In the genomic region with DNA sequence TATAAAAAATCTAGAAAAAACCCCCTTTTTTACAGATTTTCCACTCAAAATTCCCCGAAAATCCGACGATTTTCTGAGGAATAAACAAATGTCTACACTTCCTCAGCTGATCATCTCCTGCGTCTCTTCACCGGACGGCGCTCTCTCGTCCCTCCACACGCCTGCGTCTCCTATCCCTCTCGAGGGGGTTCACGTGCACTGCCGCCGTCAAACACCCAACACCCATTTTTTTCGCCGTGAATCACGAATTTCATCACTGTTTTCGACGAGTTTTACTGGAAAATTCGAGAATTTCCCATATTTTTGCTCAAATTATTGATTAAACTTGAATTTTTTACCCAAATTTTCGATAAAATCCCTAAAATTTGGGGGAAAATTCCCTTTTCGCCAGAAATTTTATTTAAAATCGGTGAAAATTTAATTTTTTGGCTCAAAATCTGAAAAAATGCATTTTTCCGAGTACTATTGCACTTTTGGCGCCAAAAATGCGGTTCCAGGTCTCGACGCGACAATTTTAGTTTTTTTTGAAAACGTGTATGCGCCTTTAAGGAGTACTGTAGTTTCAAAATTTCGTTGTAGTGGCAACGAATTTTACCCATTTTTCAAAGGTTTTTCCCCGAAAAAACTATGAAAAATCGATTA, we compare ENCODE assay signal across 7 worm cellular contexts.
TF ChIP-seq lines count a peak whose summit lies in the region.

No protein-coding gene starts in this region.

TF ChIP-seq in whole organism, L1 larva, 84 proteins besides CTCF, POLR2A, EP300 and RAD21 (continues in another document):
- TF ChIP-seq nhr-237 (tag; optimal IDR thresholded peaks at IDR 0.05; lab: Kevin White, UChicago) (no peak), lin-15B (tag; optimal IDR thresholded peaks at IDR 0.05; lab: Kevin White, UChicago) (no peak), unc-86 (tag; optimal IDR thresholded peaks at IDR 0.05; lab: Kevin White, UChicago) (peak; percentile 34), xbp-1 (tag; optimal IDR thresholded peaks at IDR 0.05; lab: Kevin White, UChicago) (peak; percentile 51), unc-98 (GFP tag; IDR thresholded peaks at IDR 0.05; lab: Robert Waterston, UW) (0 out of 2 replicates have a peak, but pooled peaks have one; percentile 34), dpl-1 (GFP tag; optimal IDR thresholded peaks at IDR 0.05; lab: Kevin White, UChicago) (peak; percentile 22 to 52 (median 44)), swsn-7 (tag; optimal IDR thresholded peaks at IDR 0.05; lab: Kevin White, UChicago) (peak; percentile 67), vab-15 (tag; optimal IDR thresholded peaks at IDR 0.05; lab: Kevin White, UChicago) (no peak), sup-37 (GFP tag; optimal IDR thresholded peaks at IDR 0.05; lab: Kevin White, UChicago) (no peak), C04F5.9 (tag; optimal IDR thresholded peaks at IDR 0.05; lab: Kevin White, UChicago) (peak; percentile 13), jun-1 (tag; optimal IDR thresholded peaks at IDR 0.05; lab: Kevin White, UChicago) (peak; percentile 49)

TF ChIP-seq in whole organism, L2 larva, 48 proteins besides CTCF, POLR2A, EP300 and RAD21 (continues in another document):
- peak; percentile 80 for TF ChIP-seq C34F6.9 (tag; optimal IDR thresholded peaks at IDR 0.05; lab: Kevin White, UChicago)
- peak; percentile 7 for TF ChIP-seq F13H6.1 (tag; optimal IDR thresholded peaks at IDR 0.05; lab: Kevin White, UChicago)
- TF ChIP-seq nhr-77 (tag; optimal IDR thresholded peaks at IDR 0.05; lab: Kevin White, UChicago), result no peak
- TF ChIP-seq nhr-237 (tag; optimal IDR thresholded peaks at IDR 0.05; lab: Kevin White, UChicago), result no peak
- no peak for TF ChIP-seq ZK546.5 (tag; optimal IDR thresholded peaks at IDR 0.05; lab: Kevin White, UChicago)
- TF ChIP-seq lin-11 (tag; optimal IDR thresholded peaks at IDR 0.05; lab: Kevin White, UChicago), result peak; percentile 6
- TF ChIP-seq nhr-12 (tag; optimal IDR thresholded peaks at IDR 0.05; lab: Kevin White, UChicago), result no peak
- peak; percentile 27 for TF ChIP-seq gmeb-1 (tag; optimal IDR thresholded peaks at IDR 0.05; lab: Kevin White, UChicago)
- TF ChIP-seq sma-9 (GFP tag; optimal IDR thresholded peaks at IDR 0.05; lab: Kevin White, UChicago), result peak; percentile 52
- no peak for TF ChIP-seq sma-9 (tag; optimal IDR thresholded peaks at IDR 0.05; lab: Kevin White, UChicago)
- TF ChIP-seq fos-1 (tag; optimal IDR thresholded peaks at IDR 0.05; lab: Kevin White, UChicago), result peak; percentile 61
- no peak for TF ChIP-seq blmp-1 (tag; optimal IDR thresholded peaks at IDR 0.05; lab: Kevin White, UChicago; ENCODE audit: insufficient read depth)

TF ChIP-seq in whole organism, L3 larva, 47 proteins besides CTCF, POLR2A, EP300 and RAD21 (continues in another document):
- TF ChIP-seq skn-1 (tag; optimal IDR thresholded peaks at IDR 0.05; lab: Kevin White, UChicago) (no peak), nhr-25 (tag; optimal IDR thresholded peaks at IDR 0.05; lab: Kevin White, UChicago) (no peak), mdl-1 (tag; optimal IDR thresholded peaks at IDR 0.05; lab: Kevin White, UChicago) (peak; percentile 68), ZK546.5 (tag; optimal IDR thresholded peaks at IDR 0.05; lab: Kevin White, UChicago) (no peak), pha-4 (tag; optimal IDR thresholded peaks at IDR 0.05; lab: Kevin White, UChicago) (peak; percentile 57), jun-1 (tag; optimal IDR thresholded peaks at IDR 0.05; lab: Kevin White, UChicago) (peak; percentile 5), eor-1 (tag; optimal IDR thresholded peaks at IDR 0.05; lab: Kevin White, UChicago) (no peak), ceh-82 (tag; optimal IDR thresholded peaks at IDR 0.05; lab: Kevin White, UChicago) (no peak), pqm-1 (tag; optimal IDR thresholded peaks at IDR 0.05; lab: Kevin White, UChicago) (no peak), elt-2 (tag; optimal IDR thresholded peaks at IDR 0.05; lab: Kevin White, UChicago) (peak; percentile 36), fkh-2 (tag; optimal IDR thresholded peaks at IDR 0.05; lab: Kevin White, UChicago) (no peak), nhr-12 (tag; optimal IDR thresholded peaks at IDR 0.05; lab: Kevin White, UChicago) (no peak), nhr-67 (tag; optimal IDR thresholded peaks at IDR 0.05; lab: Kevin White, UChicago) (no peak)

TF ChIP-seq in whole organism, L4 larva, 104 proteins besides CTCF, POLR2A, EP300 and RAD21 (continues in another document):
- no peak; the same call in 1 of the 2 replicates for TF ChIP-seq mxl-2 (GFP tag; conservative IDR thresholded peaks at IDR 0.05; lab: Robert Waterston, UW)
- TF ChIP-seq zag-1 (tag; optimal IDR thresholded peaks at IDR 0.05; lab: Kevin White, UChicago), result no peak
- TF ChIP-seq ZK337.2 (GFP tag; IDR thresholded peaks at IDR 0.05; lab: Robert Waterston, UW), result no peak
- no peak for TF ChIP-seq snpc-1.2 (GFP tag; IDR thresholded peaks at IDR 0.05; lab: Robert Waterston, UW)
- no peak for TF ChIP-seq attf-4 (tag; optimal IDR thresholded peaks at IDR 0.05; lab: Kevin White, UChicago)
- TF ChIP-seq nhr-28 (tag; optimal IDR thresholded peaks at IDR 0.05; lab: Kevin White, UChicago), result peak; percentile 14
- TF ChIP-seq nhr-77 (tag; optimal IDR thresholded peaks at IDR 0.05; lab: Kevin White, UChicago), result no peak
- TF ChIP-seq cey-2 (tag; optimal IDR thresholded peaks at IDR 0.05; lab: Kevin White, UChicago; ENCODE audit: borderline replicate concordance, insufficient read depth), result no peak
- TF ChIP-seq nhr-42 (GFP tag; IDR thresholded peaks at IDR 0.05; lab: Robert Waterston, UW), result no peak
- no peak for TF ChIP-seq ztf-7 (tag; optimal IDR thresholded peaks at IDR 0.05; lab: Kevin White, UChicago)
- no peak for TF ChIP-seq madf-5 (GFP tag; IDR thresholded peaks at IDR 0.05; lab: Robert Waterston, UW)
- TF ChIP-seq arid-1 (GFP tag; conservative IDR thresholded peaks at IDR 0.05; lab: Robert Waterston, UW), result peak; percentile 67; the same call in 1 of the 2 replicates
- TF ChIP-seq mxl-3 (GFP tag; optimal IDR thresholded peaks at IDR 0.05; lab: Kevin White, UChicago), result peak; percentile 54

TF ChIP-seq in whole organism, late embryonic, 69 proteins besides CTCF, POLR2A, EP300 and RAD21:
- peak; percentile 44 for TF ChIP-seq unc-55 (GFP tag; optimal IDR thresholded peaks at IDR 0.05; lab: Kevin White, UChicago)
- no peak for TF ChIP-seq gmeb-2 (tag; optimal IDR thresholded peaks at IDR 0.05; lab: Kevin White, UChicago)
- no peak for TF ChIP-seq ref-2 (tag; optimal IDR thresholded peaks at IDR 0.05; lab: Kevin White, UChicago)
- TF ChIP-seq hlh-30 (tag; optimal IDR thresholded peaks at IDR 0.05; lab: Kevin White, UChicago; ENCODE audit: insufficient read depth), result peak; percentile 89
- TF ChIP-seq elt-2 (tag; optimal IDR thresholded peaks at IDR 0.05; lab: Kevin White, UChicago), result no peak
- TF ChIP-seq nfya-1 (tag; optimal IDR thresholded peaks at IDR 0.05; lab: Kevin White, UChicago), result peak; percentile 9

TF ChIP-seq in whole organism, mixed stage, embryonic, 35 proteins besides CTCF, POLR2A, EP300 and RAD21:
- TF ChIP-seq pha-4 (tag; optimal IDR thresholded peaks at IDR 0.05; lab: Kevin White, UChicago), result peak; percentile 22
- no peak for TF ChIP-seq M03D4.4 (tag; optimal IDR thresholded peaks at IDR 0.05; lab: Kevin White, UChicago)

TF ChIP-seq in whole organism, young adult, 124 proteins besides CTCF, POLR2A, EP300 and RAD21 (continues in another document):
- no peak for TF ChIP-seq bed-2 (GFP tag; IDR thresholded peaks at IDR 0.05; lab: Robert Waterston, UW)
- peak in 1 of 3 experiments; percentile 31 for TF ChIP-seq lin-35 (GFP tag; optimal IDR thresholded peaks at IDR 0.05; lab: Kevin White, UChicago)
- TF ChIP-seq nfya-1 (tag; optimal IDR thresholded peaks at IDR 0.05; lab: Kevin White, UChicago; ENCODE audit: borderline replicate concordance, insufficient read depth), result no peak
- peak; percentile 74 for TF ChIP-seq attf-5 (GFP tag; optimal IDR thresholded peaks at IDR 0.05; lab: Kevin White, UChicago)
- TF ChIP-seq madf-3 (GFP tag; IDR thresholded peaks at IDR 0.05; lab: Robert Waterston, UW), result no peak; the same call in none of the 2 replicates
- no peak for TF ChIP-seq ztf-3 (GFP tag; optimal IDR thresholded peaks at IDR 0.05; lab: Kevin White, UChicago)
- TF ChIP-seq B0261.1 (tag; optimal IDR thresholded peaks at IDR 0.05; lab: Kevin White, UChicago), result peak; percentile 9
- peak; percentile 85 for TF ChIP-seq madf-8 (GFP tag; conservative IDR thresholded peaks at IDR 0.05; lab: Robert Waterston, UW)
- peak; percentile 46 for TF ChIP-seq ceh-27 (GFP tag; optimal IDR thresholded peaks at IDR 0.05; lab: Kevin White, UChicago)
- TF ChIP-seq rpc-1 (optimal IDR thresholded peaks at IDR 0.05; lab: Kevin White, UChicago), result no peak
- no peak for TF ChIP-seq rpc-1 (tag; optimal IDR thresholded peaks at IDR 0.05; lab: Kevin White, UChicago)
- TF ChIP-seq T07F8.4 (tag; optimal IDR thresholded peaks at IDR 0.05; lab: Kevin White, UChicago), result no peak
- peak; percentile 3 for TF ChIP-seq nhr-80 (tag; optimal IDR thresholded peaks at IDR 0.05; lab: Kevin White, UChicago)
- no peak; the same call in 1 of the 2 replicates for TF ChIP-seq nfyb-1 (GFP tag; IDR thresholded peaks at IDR 0.05; lab: Robert Waterston, UW)
- peak; percentile 89 for TF ChIP-seq F33H1.4 (GFP tag; IDR thresholded peaks at IDR 0.05; lab: Robert Waterston, UW)
- TF ChIP-seq nhr-120 (GFP tag; IDR thresholded peaks at IDR 0.05; lab: Robert Waterston, UW), result no peak
- TF ChIP-seq ama-1 (optimal IDR thresholded peaks at IDR 0.05; lab: Kevin White, UChicago), result no peak
- TF ChIP-seq ama-1 (GFP tag; optimal IDR thresholded peaks at IDR 0.05; lab: Kevin White, UChicago), result no peak
- peak; percentile 89 for TF ChIP-seq hsf-1 (GFP tag; IDR thresholded peaks at IDR 0.05; lab: Robert Waterston, UW)
- peak; percentile 40 for TF ChIP-seq lin-40 (tag; optimal IDR thresholded peaks at IDR 0.05; lab: Kevin White, UChicago)
- no peak for TF ChIP-seq let-526 (GFP tag; IDR thresholded peaks at IDR 0.05; lab: Robert Waterston, UW)
- TF ChIP-seq atf-7 (tag; optimal IDR thresholded peaks at IDR 0.05; lab: Kevin White, UChicago), result peak; percentile 70
- TF ChIP-seq dpff-1 (tag; optimal IDR thresholded peaks at IDR 0.05; lab: Kevin White, UChicago), result no peak
- peak; percentile 73 for TF ChIP-seq hrde-1 (tag; optimal IDR thresholded peaks at IDR 0.05; lab: Kevin White, UChicago; ENCODE audit: borderline replicate concordance)
- TF ChIP-seq hlh-26 (GFP tag; conservative IDR thresholded peaks at IDR 0.05; lab: Robert Waterston, UW), result 0 out of 2 replicates have a peak, but pooled peaks have one; percentile 56
- TF ChIP-seq lsy-27 (tag; optimal IDR thresholded peaks at IDR 0.05; lab: Kevin White, UChicago; ENCODE audit: borderline replicate concordance, insufficient read depth), result no peak
- peak; percentile 44 for TF ChIP-seq gei-17 (GFP tag; optimal IDR thresholded peaks at IDR 0.05; lab: Kevin White, UChicago)
- TF ChIP-seq unc-62 (GFP tag; optimal IDR thresholded peaks at IDR 0.05; lab: Kevin White, UChicago), result no peak
- TF ChIP-seq nhr-27 (tag; optimal IDR thresholded peaks at IDR 0.05; lab: Kevin White, UChicago), result no peak
- no peak for TF ChIP-seq rec-8 (tag; optimal IDR thresholded peaks at IDR 0.05; lab: Kevin White, UChicago)
- TF ChIP-seq B0035.1 (tag; optimal IDR thresholded peaks at IDR 0.05; lab: Kevin White, UChicago), result peak; percentile 40
